Worm (Caenorhabditis elegans) whole organism, mixed stage, embryonic: ENCODE results near the gene srj-23.

Source experiments
- ceh-43 ChIP-seq: fragments of 200-800 bp; sonication (Bioruptor generic); optimal IDR thresholded peaks from 2 replicates; lab custom pipeline; 2018; ENCODE audit warnings: mild to moderate bottlenecking, missing genetic modification characterization, moderate library complexity, missing compliant biosample characterization
- cnd-1 ChIP-seq: fragments of 200-800 bp; sonication (Bioruptor generic); optimal IDR thresholded peaks from 2 replicates; lab custom pipeline; 2018; ENCODE audit warnings: mild to moderate bottlenecking, missing genetic modification characterization, missing compliant biosample characterization
- elt-3 ChIP-seq: fragments of 150-350 bp; optimal IDR thresholded peaks from 2 replicates; lab custom pipeline; 2014; ENCODE audit warnings: missing biosample characterization, missing genetic modification characterization
- nhr-237 ChIP-seq: fragments of 150-350 bp; optimal IDR thresholded peaks from 2 replicates; lab custom pipeline; 2014; ENCODE audit warnings: missing biosample characterization, missing genetic modification characterization
- nhr-76 ChIP-seq: sonication (generic microtip); optimal IDR thresholded peaks from 2 replicates; lab custom pipeline; 2017; ENCODE audit warnings: missing biosample characterization, missing genetic modification characterization
- snpc-4 ChIP-seq: fragments of 150-350 bp; optimal IDR thresholded peaks from 2 replicates; lab custom pipeline; 2014; ENCODE audit warnings: missing biosample characterization, missing genetic modification characterization
- zip-8 ChIP-seq: fragments of 150-350 bp; optimal IDR thresholded peaks from 2 replicates; lab custom pipeline; 2014; ENCODE audit warnings: missing biosample characterization, missing genetic modification characterization

DNA sequence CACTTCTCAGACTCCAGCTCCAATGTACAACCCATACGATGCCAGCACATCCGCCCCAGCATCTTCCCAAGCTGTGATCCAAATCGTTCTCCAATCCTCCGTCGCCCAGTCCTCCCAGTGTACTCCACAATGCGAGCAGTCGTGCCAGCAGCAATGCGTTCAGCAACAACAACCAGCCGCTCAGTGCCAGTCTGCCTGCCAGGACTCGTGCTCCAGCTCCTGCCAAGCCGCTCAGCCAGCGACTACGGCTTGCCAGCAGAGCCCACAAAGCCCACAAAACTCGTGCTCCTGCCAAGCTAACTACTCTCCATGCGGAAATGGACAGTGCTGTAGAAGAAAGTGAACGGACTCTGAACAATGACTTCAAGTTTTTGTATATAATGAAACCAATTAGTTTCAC, 14.5 kb downstream of the srj-23 start:
- TF ChIP-seq elt-3 (tag; lab: Kevin White, UChicago) (no peak), nhr-237 (tag; lab: Kevin White, UChicago) (no peak), nhr-76 (no peak), snpc-4 (tag; lab: Kevin White, UChicago) (no peak), zip-8 (no peak), cnd-1 (tag; lab: Kevin White, UChicago) (no peak), ceh-43 (GFP tag; lab: Kevin White, UChicago) (no peak)
